Fruit fly (Drosophila melanogaster) whole organism, embryonic: ENCODE data around the gene CG31468.

Experiments used
- Abd-B ChIP-seq: fragments of 200-800 bp; sonication (Bioruptor generic); optimal IDR thresholded peaks from 2 replicates; lab custom pipeline; 2018; ENCODE audit warnings: missing biosample characterization, mild to moderate bottlenecking, missing genetic modification characterization, moderate library complexity
- Asciz ChIP-seq: fragments of 200-800 bp; sonication (Bioruptor generic); optimal IDR thresholded peaks from 2 replicates; lab custom pipeline; 2017; ENCODE audit warnings: missing biosample characterization, mild to moderate bottlenecking, missing genetic modification characterization, missing genetic modification reagents
- CG10274 ChIP-seq: fragments of 200-800 bp; sonication (Bioruptor generic); optimal IDR thresholded peaks from 3 replicates; lab custom pipeline; 2017; ENCODE audit warnings: missing biosample characterization, mild to moderate bottlenecking, missing genetic modification characterization
- CG10979 ChIP-seq: fragments of 200-800 bp; sonication (Bioruptor generic); optimal IDR thresholded peaks from 2 replicates; lab custom pipeline; 2018; ENCODE audit warnings: missing biosample characterization, mild to moderate bottlenecking, missing genetic modification characterization, moderate library complexity
- CG11456 ChIP-seq: fragments of 200-800 bp; sonication (Bioruptor generic); IDR thresholded peaks from 3 replicates; pipeline ENCODE4 v1.3.6; 2022; ENCODE audit warnings: missing biosample characterization, missing genetic modification characterization
- CG12942 ChIP-seq: fragments of 200-800 bp; sonication (Bioruptor generic); optimal IDR thresholded peaks from 3 replicates; lab custom pipeline; 2016; ENCODE audit warnings: missing biosample characterization, missing genetic modification characterization
- CG14860 ChIP-seq: fragments of 200-800 bp; sonication (Bioruptor generic); IDR thresholded peaks from 3 replicates; pipeline ENCODE4 v1.3.6; 2022; ENCODE audit warnings: missing biosample characterization, missing genetic modification characterization; ENCODE audit not compliant: partially characterized antibody
- CG1529 ChIP-seq: fragments of 200-800 bp; sonication (Bioruptor generic); optimal IDR thresholded peaks from 3 replicates; lab custom pipeline; 2018; ENCODE audit warnings: missing biosample characterization, missing genetic modification characterization
- CG17385 ChIP-seq: fragments of 200-800 bp; sonication (Bioruptor generic); optimal IDR thresholded peaks from 3 replicates; lab custom pipeline; 2018; ENCODE audit warnings: missing biosample characterization, mild to moderate bottlenecking, missing genetic modification characterization
- CG2116 ChIP-seq: fragments of 200-800 bp; sonication (Bioruptor generic); optimal IDR thresholded peaks from 3 replicates; lab custom pipeline; 2018; ENCODE audit warnings: missing biosample characterization, mild to moderate bottlenecking, missing genetic modification characterization
- CG2120 ChIP-seq: fragments of 200-800 bp; sonication (Bioruptor generic); optimal IDR thresholded peaks from 3 replicates; lab custom pipeline; 2016; ENCODE audit warnings: missing biosample characterization, missing genetic modification characterization
- CG2202 ChIP-seq: fragments of 200-800 bp; sonication (Bioruptor generic); optimal IDR thresholded peaks from 2 replicates; lab custom pipeline; 2018; ENCODE audit warnings: missing biosample characterization, mild to moderate bottlenecking, missing genetic modification characterization
- CG30020 ChIP-seq: fragments of 200-800 bp; optimal IDR thresholded peaks from 2 replicates; lab custom pipeline; 2019; ENCODE audit warnings: missing biosample characterization, mild to moderate bottlenecking, missing genetic modification characterization, moderate library complexity
- CG32772 ChIP-seq: fragments of 200-800 bp; sonication (Bioruptor generic); IDR thresholded peaks from 2 replicates; pipeline ENCODE4 v1.3.6; 2022; ENCODE audit warnings: missing biosample characterization, missing genetic modification characterization
- CG3281 ChIP-seq: fragments of 200-800 bp; sonication (Bioruptor generic); optimal IDR thresholded peaks from 3 replicates; lab custom pipeline; 2017; ENCODE audit warnings: missing biosample characterization, mild to moderate bottlenecking, missing genetic modification characterization
- CG3407 ChIP-seq: fragments of 200-800 bp; sonication (Bioruptor generic); optimal IDR thresholded peaks from 2 replicates; lab custom pipeline; 2018; ENCODE audit warnings: missing biosample characterization, mild to moderate bottlenecking, missing genetic modification characterization
- CG4360 ChIP-seq: fragments of 200-800 bp; sonication (Bioruptor generic); IDR thresholded peaks from 2 replicates; pipeline ENCODE4 v1.3.6; 2022; ENCODE audit warnings: missing biosample characterization, missing genetic modification characterization
- CG4424 ChIP-seq: fragments of 200-800 bp; sonication (Bioruptor generic); optimal IDR thresholded peaks from 3 replicates; lab custom pipeline; 2016; ENCODE audit warnings: missing biosample characterization, missing genetic modification characterization
- CG6765 ChIP-seq: fragments of 200-800 bp; sonication (Bioruptor generic); optimal IDR thresholded peaks from 3 replicates; lab custom pipeline; 2017; ENCODE audit warnings: missing biosample characterization, mild to moderate bottlenecking, missing genetic modification characterization
- Dp ChIP-seq: fragments of 200-800 bp; sonication (Bioruptor generic); optimal IDR thresholded peaks from 2 replicates; lab custom pipeline; 2018; ENCODE audit warnings: missing biosample characterization, mild to moderate bottlenecking, missing genetic modification characterization, moderate library complexity
- Gug ChIP-seq: fragments of 200-800 bp; sonication (Bioruptor generic); IDR thresholded peaks from 4 replicates; pipeline ENCODE4 v1.3.6; 2022; ENCODE audit warnings: missing biosample characterization, missing genetic modification characterization
- HHEX ChIP-seq: fragments of 200-800 bp; sonication (Bioruptor generic); optimal IDR thresholded peaks from 3 replicates; lab custom pipeline; 2017; ENCODE audit warnings: missing biosample characterization, mild to moderate bottlenecking, missing genetic modification characterization, missing genetic modification reagents
- Hey ChIP-seq: fragments of 200-800 bp; sonication (Bioruptor generic); optimal IDR thresholded peaks from 3 replicates; lab custom pipeline; 2018; ENCODE audit warnings: missing biosample characterization, mild to moderate bottlenecking, missing genetic modification characterization
- Hr51 ChIP-seq, 2 experiments: fragments of 200-800 bp; sonication (Bioruptor generic); optimal IDR thresholded peaks; 2 replicates in 1 of 2; 3 replicates in 1 of 2; lab custom pipeline; 2016 to 2018; ENCODE audit warnings: missing biosample characterization in 2 of 2, missing genetic modification characterization in 2 of 2, mild to moderate bottlenecking in 1 of 2, moderate library complexity in 1 of 2
- Max ChIP-seq: fragments of 200-800 bp; sonication (Bioruptor generic); optimal IDR thresholded peaks from 2 replicates; lab custom pipeline; 2016; ENCODE audit warnings: missing biosample characterization, mild to moderate bottlenecking, missing genetic modification characterization
- Med ChIP-seq: fragments of 200-800 bp; sonication (Bioruptor generic); peaks from one replicate; lab custom pipeline; 2016; ENCODE audit warnings: missing biosample characterization, missing genetic modification characterization, mild to moderate bottlenecking, inconsistent platforms, moderate library complexity
- Ptx1 ChIP-seq: fragments of 200-800 bp; sonication (Bioruptor generic); IDR thresholded peaks from 2 replicates; pipeline ENCODE4 v1.3.6; 2022; ENCODE audit warnings: missing biosample characterization, missing genetic modification characterization
- Rx ChIP-seq: fragments of 200-800 bp; sonication (Bioruptor generic); IDR thresholded peaks from 2 replicates; pipeline ENCODE4 v1.3.6; 2022; ENCODE audit warnings: missing biosample characterization, missing genetic modification characterization
- Sry-δ ChIP-seq: fragments of 200-800 bp; sonication (Bioruptor generic); optimal IDR thresholded peaks from 2 replicates; lab custom pipeline; 2016; ENCODE audit warnings: missing biosample characterization, missing genetic modification characterization
- Trl ChIP-seq, 3 experiments: fragments of >200 bp in 2 of 3; fragments of 200-800 bp in 1 of 3; sonication (Bioruptor generic) in 1 of 3; optimal IDR thresholded peaks; 2 replicates in 1 of 3; 3 replicates in 2 of 3; lab custom pipeline; 2016 to 2017; ENCODE audit warnings: missing biosample characterization in 1 of 3, missing genetic modification characterization in 1 of 3
- Xrp1 ChIP-seq: fragments of 200-800 bp; sonication (Bioruptor generic); IDR thresholded peaks from 2 replicates; pipeline ENCODE4 v1.3.6; 2022; ENCODE audit warnings: missing biosample characterization, missing genetic modification characterization
- bowl ChIP-seq: fragments of 200-800 bp; sonication (Bioruptor generic); IDR thresholded peaks from 2 replicates; pipeline ENCODE4 v1.3.6; 2022; ENCODE audit warnings: missing biosample characterization, missing genetic modification characterization
- chn ChIP-seq: fragments of 200-800 bp; sonication (Bioruptor generic); optimal IDR thresholded peaks from 2 replicates; lab custom pipeline; 2016; ENCODE audit warnings: missing biosample characterization, missing genetic modification characterization
- dmrt99B ChIP-seq: fragments of 200-800 bp; sonication (Bioruptor generic); optimal IDR thresholded peaks from 2 replicates; lab custom pipeline; 2018; ENCODE audit warnings: missing biosample characterization, mild to moderate bottlenecking, missing genetic modification characterization, moderate library complexity
- esg ChIP-seq: fragments of 200-800 bp; sonication (Bioruptor generic); conservative IDR thresholded peaks from 2 replicates; pipeline ENCODE4 v1.3.6; 2022; ENCODE audit warnings: missing biosample characterization, missing genetic modification characterization
- fd3F ChIP-seq: fragments of 200-800 bp; sonication (Bioruptor generic); optimal IDR thresholded peaks from 2 replicates; lab custom pipeline; 2018; ENCODE audit warnings: missing biosample characterization, mild to moderate bottlenecking, missing genetic modification characterization, moderate library complexity
- fd96Cb ChIP-seq: fragments of 200-800 bp; sonication (Bioruptor generic); optimal IDR thresholded peaks from 2 replicates; lab custom pipeline; 2018; ENCODE audit warnings: missing biosample characterization, mild to moderate bottlenecking, missing genetic modification characterization, moderate library complexity
- gcm2 ChIP-seq: fragments of 200-800 bp; sonication (Bioruptor generic); optimal IDR thresholded peaks from 2 replicates; lab custom pipeline; 2016; ENCODE audit warnings: missing biosample characterization, missing genetic modification characterization
- inv ChIP-seq: fragments of 200-800 bp; sonication (Bioruptor generic); IDR thresholded peaks from 2 replicates; pipeline ENCODE4 v1.3.6; 2022; ENCODE audit warnings: missing biosample characterization, missing genetic modification characterization; ENCODE audit not compliant: partially characterized antibody
- jigr1 ChIP-seq: fragments of 200-800 bp; sonication (Bioruptor generic); IDR thresholded peaks from 3 replicates; pipeline ENCODE4 v1.3.6; 2022; ENCODE audit warnings: missing biosample characterization, missing genetic modification characterization
- nerfin-1 ChIP-seq: fragments of 200-800 bp; sonication (Bioruptor generic); optimal IDR thresholded peaks from 3 replicates; lab custom pipeline; 2019; ENCODE audit warnings: missing biosample characterization, mild to moderate bottlenecking, missing genetic modification characterization, moderate library complexity
- odd ChIP-seq: fragments of 200-800 bp; sonication (Bioruptor generic); optimal IDR thresholded peaks from 2 replicates; lab custom pipeline; 2017; ENCODE audit warnings: missing biosample characterization, mild to moderate bottlenecking, missing genetic modification characterization
- ranshi ChIP-seq: fragments of 200-800 bp; sonication (Bioruptor generic); IDR thresholded peaks from 2 replicates; pipeline ENCODE4 v1.3.6; 2022; ENCODE audit warnings: missing biosample characterization, missing genetic modification characterization
- seq ChIP-seq: fragments of 200-800 bp; sonication (Bioruptor generic); IDR thresholded peaks from 2 replicates; pipeline ENCODE4 v1.3.6; 2022; ENCODE audit warnings: missing biosample characterization, missing genetic modification characterization
- sisA ChIP-seq: fragments of 200-800 bp; sonication (Bioruptor generic); IDR thresholded peaks from 2 replicates; pipeline ENCODE4 v1.3.6; 2022; ENCODE audit warnings: missing biosample characterization, missing genetic modification characterization
- so ChIP-seq: fragments of 200-800 bp; sonication (Bioruptor generic); IDR thresholded peaks from 3 replicates; pipeline ENCODE4 v1.3.6; 2022; ENCODE audit warnings: missing biosample characterization, missing genetic modification characterization
- sob ChIP-seq: fragments of 200-800 bp; sonication (Bioruptor generic); IDR thresholded peaks from 2 replicates; pipeline ENCODE4 v1.3.6; 2022; ENCODE audit warnings: missing biosample characterization, missing genetic modification characterization
- usp ChIP-seq: fragments of >200 bp; optimal IDR thresholded peaks from 2 replicates; lab custom pipeline; 2017; ENCODE audit warnings: missing biosample characterization, missing genetic modification characterization
- zen ChIP-seq: fragments of 200-800 bp; sonication (Bioruptor generic); optimal IDR thresholded peaks from 3 replicates; lab custom pipeline; 2018; ENCODE audit warnings: missing biosample characterization, mild to moderate bottlenecking, missing genetic modification characterization, moderate library complexity
- zfh1 ChIP-seq: fragments of 200-800 bp; sonication (Bioruptor generic); IDR thresholded peaks from 3 replicates; pipeline ENCODE4 v1.3.6; 2022; ENCODE audit warnings: missing biosample characterization, missing genetic modification characterization

The CG31468 gene

dm6 chr3R:23713901-23714300 lies 13.7 kb upstream of the CG31468 start (continued):
- TF ChIP-seq Hr51 (GFP tag; optimal IDR thresholded peaks at IDR 0.05; lab: Kevin White, UChicago) = peak in 1 of 2 experiments; percentile 77
- TF ChIP-seq CG11456 (GFP tag; lab: Robert Waterston, UW) = no peak
- TF ChIP-seq CG14860 (GFP tag; lab: Robert Waterston, UW) = no peak
- TF ChIP-seq CG4360 = peak; percentile 28; the same call in 1 of the 2 replicates
- TF ChIP-seq so (GFP tag; lab: Robert Waterston, UW) = peak; percentile 80; the same call in 2 of the 3 replicates
- peak; percentile 79 for TF ChIP-seq zen (tag; lab: Kevin White, UChicago)
- peak; percentile 81 for TF ChIP-seq dmrt99B (tag; lab: Kevin White, UChicago)
- peak; percentile 16 for TF ChIP-seq gcm2 (GFP tag; lab: Kevin White, UChicago)
- peak; percentile 58 for TF ChIP-seq CG17385 (GFP tag; lab: Kevin White, UChicago)
- TF ChIP-seq CG12942 (GFP tag; lab: Kevin White, UChicago) = peak; percentile 40
- TF ChIP-seq bowl (GFP tag; lab: Robert Waterston, UW) = no peak
- peak; percentile 29 for TF ChIP-seq Asciz (GFP tag; lab: Kevin White, UChicago)
- peak; percentile 50 for TF ChIP-seq ranshi (GFP tag; lab: Robert Waterston, UW)
- peak; percentile 68 for TF ChIP-seq CG32772 (GFP tag; lab: Robert Waterston, UW)
- peak; percentile 67 for TF ChIP-seq CG10979 (tag; lab: Kevin White, UChicago)
- TF ChIP-seq Sry-δ (GFP tag; lab: Kevin White, UChicago) = peak; percentile 21
- TF ChIP-seq CG1529 = peak; percentile 51
- TF ChIP-seq sob (GFP tag; lab: Robert Waterston, UW) = no peak
- peak; percentile 72 for TF ChIP-seq Xrp1
- no peak for TF ChIP-seq Trl (optimal IDR thresholded peaks at IDR 0.05; lab: Kevin White, UChicago)
- peak; percentile 49 for TF ChIP-seq Trl (GFP tag; optimal IDR thresholded peaks at IDR 0.05; lab: Kevin White, UChicago)
- TF ChIP-seq CG3281 (GFP tag; lab: Kevin White, UChicago) = no peak
- 0 out of 3 replicates have a peak, but pooled peaks have one; percentile 12 for TF ChIP-seq jigr1 (GFP tag; lab: Robert Waterston, UW)
- peak; percentile 29 for TF ChIP-seq CG2202 (tag; lab: Kevin White, UChicago)
- TF ChIP-seq CG4424 = peak; percentile 39
- TF ChIP-seq HHEX (GFP tag; lab: Kevin White, UChicago) = peak; percentile 43
- TF ChIP-seq esg (GFP tag; lab: Robert Waterston, UW) = peak; percentile 56
- TF ChIP-seq CG10274 (GFP tag; lab: Kevin White, UChicago) = no peak
- peak; percentile 57; the same call in 2 of the 3 replicates for TF ChIP-seq zfh1 (GFP tag; lab: Robert Waterston, UW)
- TF ChIP-seq sisA (GFP tag; lab: Robert Waterston, UW) = peak; percentile 62
- 0 out of 2 replicates have a peak, but pooled peaks have one; percentile 48 for TF ChIP-seq seq
- TF ChIP-seq odd (GFP tag; lab: Kevin White, UChicago) = no peak
- TF ChIP-seq Dp (GFP tag; lab: Kevin White, UChicago) = no peak
- no peak for TF ChIP-seq CG2116 (GFP tag; lab: Kevin White, UChicago)
- no peak for TF ChIP-seq Med (GFP tag; lab: Kevin White, UChicago)
- TF ChIP-seq usp (GFP tag; lab: Kevin White, UChicago) = no peak
- TF ChIP-seq chn = peak; percentile 56
- TF ChIP-seq Gug (GFP tag; lab: Robert Waterston, UW) = peak; percentile 34; the same call in 1 of the 4 replicates
- TF ChIP-seq Rx (GFP tag; lab: Robert Waterston, UW) = 0 out of 2 replicates have a peak, but pooled peaks have one; percentile 13
- peak; percentile 62 for TF ChIP-seq Max
- no peak for TF ChIP-seq inv (GFP tag; lab: Robert Waterston, UW)
- no peak for TF ChIP-seq Hey (tag; lab: Kevin White, UChicago)
- TF ChIP-seq CG2120 (GFP tag; lab: Kevin White, UChicago) = peak; percentile 39
- peak; percentile 60 for TF ChIP-seq CG3407 (GFP tag; lab: Kevin White, UChicago)
- TF ChIP-seq Abd-B (GFP tag; lab: Kevin White, UChicago) = peak; percentile 70
- TF ChIP-seq fd96Cb = peak; percentile 72
- TF ChIP-seq Ptx1 (GFP tag; lab: Robert Waterston, UW) = peak; percentile 65
- no peak for TF ChIP-seq CG6765 (GFP tag; lab: Kevin White, UChicago)
- TF ChIP-seq nerfin-1 = peak; percentile 47
- TF ChIP-seq CG30020 (tag; lab: Kevin White, UChicago) = no peak
- peak; percentile 40 for TF ChIP-seq fd3F (GFP tag; lab: Kevin White, UChicago)
